ENCODE assay signal across 3 worm cellular contexts in genomic region chrV:2076043-2076442, ce11.
TF ChIP-seq lines count a peak whose summit lies in the region.

No protein-coding gene starts in this region.

TF ChIP-seq in whole organism, L1 larva, 84 proteins besides CTCF, POLR2A, EP300 and RAD21 (continued from another document):
- TF ChIP-seq hlh-17 (GFP tag; optimal IDR thresholded peaks at IDR 0.05; lab: Kevin White, UChicago; ENCODE audit: borderline replicate concordance) (no peak), vab-15 (tag; optimal IDR thresholded peaks at IDR 0.05; lab: Kevin White, UChicago) (peak; percentile 83), rnt-1 (tag; optimal IDR thresholded peaks at IDR 0.05; lab: Kevin White, UChicago) (peak; percentile 64), aly-2 (tag; optimal IDR thresholded peaks at IDR 0.05; lab: Kevin White, UChicago) (no peak), nhr-85 (tag; lab: Kevin White, UChicago) (no peak), mdl-1 (tag; optimal IDR thresholded peaks at IDR 0.05; lab: Kevin White, UChicago) (no peak), Y116A8C.19 (tag; optimal IDR thresholded peaks at IDR 0.05; lab: Kevin White, UChicago; ENCODE audit: borderline replicate concordance) (no peak), egl-27 (tag; optimal IDR thresholded peaks at IDR 0.05; lab: Kevin White, UChicago) (no peak), mef-2 (tag; optimal IDR thresholded peaks at IDR 0.05; lab: Kevin White, UChicago) (no peak), lin-14 (GFP tag; optimal IDR thresholded peaks at IDR 0.05; lab: Kevin White, UChicago) (peak; percentile 88), fkh-8 (tag; optimal IDR thresholded peaks at IDR 0.05; lab: Kevin White, UChicago) (peak; percentile 19), dsc-1 (tag; optimal IDR thresholded peaks at IDR 0.05; lab: Kevin White, UChicago) (no peak), nhr-20 (tag; optimal IDR thresholded peaks at IDR 0.05; lab: Kevin White, UChicago) (no peak), ceh-8 (GFP tag; optimal IDR thresholded peaks at IDR 0.05; lab: Kevin White, UChicago) (no peak), xbp-1 (tag; optimal IDR thresholded peaks at IDR 0.05; lab: Kevin White, UChicago) (no peak)

TF ChIP-seq in whole organism, L2 larva, 48 proteins besides CTCF, POLR2A, EP300 and RAD21 (continued from another document):
- TF ChIP-seq C34F6.9 (tag; optimal IDR thresholded peaks at IDR 0.05; lab: Kevin White, UChicago) (peak; percentile 14), sma-9 (GFP tag; optimal IDR thresholded peaks at IDR 0.05; lab: Kevin White, UChicago) (no peak), sma-9 (tag; optimal IDR thresholded peaks at IDR 0.05; lab: Kevin White, UChicago) (no peak), nhr-11 (tag; optimal IDR thresholded peaks at IDR 0.05; lab: Kevin White, UChicago) (no peak), sem-4 (tag; optimal IDR thresholded peaks at IDR 0.05; lab: Kevin White, UChicago) (peak; percentile 26), mbf-1 (tag; optimal IDR thresholded peaks at IDR 0.05; lab: Kevin White, UChicago) (no peak), ceh-82 (tag; optimal IDR thresholded peaks at IDR 0.05; lab: Kevin White, UChicago) (no peak), zag-1 (tag; optimal IDR thresholded peaks at IDR 0.05; lab: Kevin White, UChicago) (no peak), ztf-1 (GFP tag; conservative IDR thresholded peaks at IDR 0.05; lab: Robert Waterston, UW) (no peak), dmd-4 (tag; optimal IDR thresholded peaks at IDR 0.05; lab: Kevin White, UChicago) (no peak)

TF ChIP-seq in whole organism, L4 larva, 104 proteins besides CTCF, POLR2A, EP300 and RAD21 (continued from another document):
- TF ChIP-seq ZK337.2 (GFP tag; IDR thresholded peaks at IDR 0.05; lab: Robert Waterston, UW), result no peak
- TF ChIP-seq ctbp-1 (GFP tag; IDR thresholded peaks at IDR 0.05; lab: Robert Waterston, UW), result no peak
- TF ChIP-seq dve-1 (tag; optimal IDR thresholded peaks at IDR 0.05; lab: Kevin White, UChicago; ENCODE audit: insufficient read depth), result no peak
- no peak for TF ChIP-seq mdt-29 (GFP tag; IDR thresholded peaks at IDR 0.05; lab: Robert Waterston, UW)
- no peak for TF ChIP-seq ZK546.5 (tag; optimal IDR thresholded peaks at IDR 0.05; lab: Kevin White, UChicago)
- no peak for TF ChIP-seq ztf-7 (tag; optimal IDR thresholded peaks at IDR 0.05; lab: Kevin White, UChicago)
- no peak for TF ChIP-seq aly-2 (tag; optimal IDR thresholded peaks at IDR 0.05; lab: Kevin White, UChicago)
- no peak for TF ChIP-seq set-16 (GFP tag; IDR thresholded peaks at IDR 0.05; lab: Robert Waterston, UW)
- TF ChIP-seq mxl-3 (GFP tag; optimal IDR thresholded peaks at IDR 0.05; lab: Kevin White, UChicago), result peak; percentile 32
- TF ChIP-seq hlh-30 (tag; optimal IDR thresholded peaks at IDR 0.05; lab: Kevin White, UChicago; ENCODE audit: insufficient read depth), result peak; percentile 54
- TF ChIP-seq aha-1 (tag; lab: Kevin White, UChicago), result no peak
- no peak for TF ChIP-seq ceh-44 (GFP tag; IDR thresholded peaks at IDR 0.05; lab: Robert Waterston, UW)
- no peak for TF ChIP-seq nhr-42 (GFP tag; IDR thresholded peaks at IDR 0.05; lab: Robert Waterston, UW)
TF ChIP-seq in whole organism, L4 larva: peak in this region for 5.
